Fruit fly (Drosophila melanogaster) whole organism, embryonic: ENCODE measurements around the gene Zyx.

ENCODE experiments used
- Asciz ChIP-seq: fragments of 200-800 bp; sonication (Bioruptor generic); optimal IDR thresholded peaks from 2 replicates; lab custom pipeline; 2017; ENCODE audit warnings: missing biosample characterization, mild to moderate bottlenecking, missing genetic modification characterization, missing genetic modification reagents
- Bgb ChIP-seq: fragments of 200-800 bp; sonication (Bioruptor generic); IDR thresholded peaks from 2 replicates; pipeline ENCODE4 v1.3.6; 2022; ENCODE audit warnings: missing biosample characterization, missing genetic modification characterization; ENCODE audit not compliant: partially characterized antibody
- C15 ChIP-seq: fragments of 200-800 bp; sonication (Bioruptor generic); IDR thresholded peaks from 3 replicates; pipeline ENCODE4 v1.3.6; 2022; ENCODE audit warnings: missing biosample characterization, missing genetic modification characterization
- CG10366 ChIP-seq: fragments of 200-800 bp; sonication (Bioruptor generic); IDR thresholded peaks from 2 replicates; pipeline ENCODE4 v1.3.6; 2022; ENCODE audit warnings: missing biosample characterization, missing genetic modification characterization
- CG10462 ChIP-seq: fragments of 200-800 bp; sonication (Bioruptor generic); optimal IDR thresholded peaks from 2 replicates; lab custom pipeline; 2016; ENCODE audit warnings: missing biosample characterization, missing genetic modification characterization
- CG12071 ChIP-seq: fragments of 200-800 bp; sonication (Bioruptor generic); optimal IDR thresholded peaks from 3 replicates; lab custom pipeline; 2018; ENCODE audit warnings: missing biosample characterization, mild to moderate bottlenecking, missing genetic modification characterization
- CG13287 ChIP-seq: fragments of 200-800 bp; sonication (Bioruptor generic); IDR thresholded peaks from 2 replicates; pipeline ENCODE4 v1.3.6; 2022; ENCODE audit warnings: missing biosample characterization, missing genetic modification characterization; ENCODE audit not compliant: partially characterized antibody
- CG13424 ChIP-seq: fragments of 200-800 bp; sonication (Bioruptor generic); optimal IDR thresholded peaks from 2 replicates; lab custom pipeline; 2019; ENCODE audit warnings: missing biosample characterization, mild to moderate bottlenecking, missing genetic modification characterization, moderate library complexity
- CG13624 ChIP-seq: fragments of 200-800 bp; sonication (Bioruptor generic); optimal IDR thresholded peaks from 2 replicates; lab custom pipeline; 2016; ENCODE audit warnings: missing biosample characterization, missing genetic modification characterization
- CG14441 ChIP-seq: fragments of 200-800 bp; sonication (Bioruptor generic); IDR thresholded peaks from 2 replicates; pipeline ENCODE4 v1.3.6; 2022; ENCODE audit warnings: missing biosample characterization, missing genetic modification characterization
- CG14667 ChIP-seq: fragments of 200-800 bp; sonication (Bioruptor generic); IDR thresholded peaks from 2 replicates; pipeline ENCODE4 v1.3.6; 2022; ENCODE audit warnings: missing biosample characterization, missing genetic modification characterization
- CG15696 ChIP-seq: fragments of 200-800 bp; sonication (Bioruptor generic); optimal IDR thresholded peaks from 2 replicates; lab custom pipeline; 2019; ENCODE audit warnings: missing biosample characterization, mild to moderate bottlenecking, missing genetic modification characterization, moderate library complexity
- CG17361 ChIP-seq: fragments of 200-800 bp; sonication (Bioruptor generic); IDR thresholded peaks from 3 replicates; pipeline ENCODE4 v1.3.6; 2022; ENCODE audit warnings: missing biosample characterization, missing genetic modification characterization
- CG1792 ChIP-seq: fragments of 200-800 bp; sonication (Bioruptor generic); optimal IDR thresholded peaks from 2 replicates; lab custom pipeline; 2016; ENCODE audit warnings: missing biosample characterization, missing genetic modification characterization
- CG18476 ChIP-seq: fragments of 200-800 bp; sonication (Bioruptor generic); optimal IDR thresholded peaks from 2 replicates; lab custom pipeline; 2016; ENCODE audit warnings: missing biosample characterization, mild to moderate bottlenecking, missing genetic modification characterization
- CG2712 ChIP-seq: fragments of 200-800 bp; optimal IDR thresholded peaks from 3 replicates; lab custom pipeline; 2019; ENCODE audit warnings: missing biosample characterization, mild to moderate bottlenecking, missing genetic modification characterization, moderate library complexity
- CG7963 ChIP-seq: fragments of 200-800 bp; sonication (Bioruptor generic); IDR thresholded peaks from 3 replicates; pipeline ENCODE4 v1.3.6; 2022; ENCODE audit warnings: missing biosample characterization, missing genetic modification characterization; ENCODE audit not compliant: partially characterized antibody
- CG8388 ChIP-seq: fragments of 200-800 bp; sonication (Bioruptor generic); optimal IDR thresholded peaks from 2 replicates; lab custom pipeline; 2019; ENCODE audit warnings: missing biosample characterization, mild to moderate bottlenecking, missing genetic modification characterization, moderate library complexity
- CG9876 ChIP-seq: fragments of 200-800 bp; sonication (Bioruptor generic); optimal IDR thresholded peaks from 2 replicates; lab custom pipeline; 2016; ENCODE audit warnings: missing biosample characterization, missing genetic modification characterization
- Chrac-16 ChIP-seq: fragments of 200-800 bp; sonication (Bioruptor generic); optimal IDR thresholded peaks from 3 replicates; lab custom pipeline; 2016; ENCODE audit warnings: missing biosample characterization, missing genetic modification characterization
- Doc3 ChIP-seq: fragments of 200-800 bp; sonication (Bioruptor generic); IDR thresholded peaks from 3 replicates; pipeline ENCODE4 v1.3.6; 2022; ENCODE audit warnings: missing biosample characterization, missing genetic modification characterization; ENCODE audit not compliant: partially characterized antibody
- Dp ChIP-seq: fragments of 200-800 bp; sonication (Bioruptor generic); optimal IDR thresholded peaks from 2 replicates; lab custom pipeline; 2018; ENCODE audit warnings: missing biosample characterization, mild to moderate bottlenecking, missing genetic modification characterization, moderate library complexity
- Dref ChIP-seq: fragments of 200-800 bp; sonication (Bioruptor generic); IDR thresholded peaks from 2 replicates; pipeline ENCODE4 v1.3.6; 2022; ENCODE audit warnings: missing biosample characterization, missing genetic modification characterization
- Eip74EF ChIP-seq, 2 experiments: fragments of 200-800 bp in 1 of 2; fragments of >200 bp in 1 of 2; sonication (Bioruptor generic) in 1 of 2; optimal IDR thresholded peaks; 2 replicates each; lab custom pipeline; 2017 to 2019; ENCODE audit warnings: missing biosample characterization in 2 of 2, missing genetic modification characterization in 2 of 2, mild to moderate bottlenecking in 1 of 2, moderate library complexity in 1 of 2
- Gug ChIP-seq: fragments of 200-800 bp; sonication (Bioruptor generic); IDR thresholded peaks from 4 replicates; pipeline ENCODE4 v1.3.6; 2022; ENCODE audit warnings: missing biosample characterization, missing genetic modification characterization
- HLH3B ChIP-seq: fragments of 200-800 bp; sonication (Bioruptor generic); IDR thresholded peaks from 2 replicates; pipeline ENCODE4 v1.3.6; 2022; ENCODE audit warnings: missing biosample characterization, missing genetic modification characterization
- Hsf ChIP-seq: fragments of 200-800 bp; sonication (Bioruptor generic); optimal IDR thresholded peaks from 3 replicates; lab custom pipeline; 2016; ENCODE audit warnings: missing biosample characterization, missing genetic modification characterization
- Max ChIP-seq: fragments of 200-800 bp; sonication (Bioruptor generic); optimal IDR thresholded peaks from 2 replicates; lab custom pipeline; 2016; ENCODE audit warnings: missing biosample characterization, mild to moderate bottlenecking, missing genetic modification characterization
- Myb ChIP-seq: fragments of 200-800 bp; sonication (Bioruptor generic); optimal IDR thresholded peaks from 2 replicates; lab custom pipeline; 2016; ENCODE audit warnings: missing biosample characterization, missing genetic modification characterization
- NC2α ChIP-seq: fragments of 200-800 bp; sonication (Bioruptor generic); optimal IDR thresholded peaks from 2 replicates; lab custom pipeline; 2016; ENCODE audit warnings: missing biosample characterization, missing genetic modification characterization
- Tbp ChIP-seq: fragments of >200 bp; optimal IDR thresholded peaks from 2 replicates; lab custom pipeline; 2018; ENCODE audit warnings: missing biosample characterization, missing genetic modification characterization
- Usf ChIP-seq: fragments of 200-800 bp; sonication (Bioruptor generic); optimal IDR thresholded peaks from 2 replicates; lab custom pipeline; 2017; ENCODE audit warnings: missing genotype, missing biosample characterization, missing genetic modification characterization
- Xbp1 ChIP-seq: fragments of 200-800 bp; sonication (Bioruptor generic); optimal IDR thresholded peaks from 3 replicates; lab custom pipeline; 2016; ENCODE audit warnings: missing biosample characterization, mild to moderate bottlenecking, missing genetic modification characterization
- ato ChIP-seq: fragments of 200-800 bp; sonication (Bioruptor generic); IDR thresholded peaks from 2 replicates; pipeline ENCODE4 v1.3.6; 2022; ENCODE audit warnings: missing biosample characterization, missing genetic modification characterization; ENCODE audit not compliant: partially characterized antibody
- bbx ChIP-seq: fragments of 200-800 bp; sonication (Bioruptor generic); IDR thresholded peaks from 2 replicates; pipeline ENCODE4 v1.3.6; 2022; ENCODE audit warnings: missing biosample characterization, missing genetic modification characterization; ENCODE audit not compliant: partially characterized antibody
- chif ChIP-seq, 2 experiments: fragments of 200-800 bp; sonication (Bioruptor generic); optimal IDR thresholded peaks; 3 replicates each; lab custom pipeline; 2016; ENCODE audit warnings: missing biosample characterization in 2 of 2, missing genetic modification characterization in 2 of 2
- ems ChIP-seq: fragments of 200-800 bp; sonication (Bioruptor generic); optimal IDR thresholded peaks from 3 replicates; lab custom pipeline; 2016; ENCODE audit warnings: missing biosample characterization, missing genetic modification characterization
- gce ChIP-seq: fragments of 200-800 bp; sonication (Bioruptor generic); IDR thresholded peaks from 3 replicates; pipeline ENCODE4 v1.3.6; 2022; ENCODE audit warnings: missing biosample characterization, missing genetic modification characterization
- gfzf ChIP-seq: fragments of 200-800 bp; sonication (Bioruptor generic); optimal IDR thresholded peaks from 2 replicates; lab custom pipeline; 2016; ENCODE audit warnings: missing biosample characterization, mild to moderate bottlenecking, missing genetic modification characterization, moderate library complexity
- inv ChIP-seq: fragments of 200-800 bp; sonication (Bioruptor generic); IDR thresholded peaks from 2 replicates; pipeline ENCODE4 v1.3.6; 2022; ENCODE audit warnings: missing biosample characterization, missing genetic modification characterization; ENCODE audit not compliant: partially characterized antibody
- mld ChIP-seq: fragments of 200-800 bp; sonication (Bioruptor generic); IDR thresholded peaks from 3 replicates; pipeline ENCODE4 v1.3.6; 2022; ENCODE audit warnings: missing biosample characterization, missing genetic modification characterization; ENCODE audit not compliant: partially characterized antibody
- prd ChIP-seq, 3 experiments: fragments of >200 bp in 2 of 3; fragments of 200-800 bp in 1 of 3; sonication (Bioruptor generic) in 1 of 3; optimal IDR thresholded peaks in 2 of 3; IDR thresholded peaks in 1 of 3; 2 replicates in 2 of 3; 3 replicates in 1 of 3; pipeline versions ENCODE4 v1.3.6 to Lab custom; 2017 to 2022; ENCODE audit warnings: missing biosample characterization in 1 of 3, missing genetic modification characterization in 1 of 3
- slou ChIP-seq: fragments of 200-800 bp; sonication (Bioruptor generic); optimal IDR thresholded peaks from 3 replicates; lab custom pipeline; 2016; ENCODE audit warnings: missing biosample characterization, missing genetic modification characterization
- slp2 ChIP-seq: fragments of 200-800 bp; sonication (Bioruptor generic); optimal IDR thresholded peaks from 2 replicates; lab custom pipeline; 2016; ENCODE audit warnings: missing biosample characterization, missing genetic modification characterization
- sug ChIP-seq: fragments of 200-800 bp; optimal IDR thresholded peaks from 2 replicates; lab custom pipeline; 2019; ENCODE audit warnings: missing biosample characterization, mild to moderate bottlenecking, missing genetic modification characterization, moderate library complexity
- tgo ChIP-seq: fragments of 200-800 bp; sonication (Bioruptor generic); IDR thresholded peaks from 3 replicates; pipeline ENCODE4 v1.3.6; 2022; ENCODE audit warnings: missing biosample characterization, missing genetic modification characterization
- wor ChIP-seq: fragments of 200-800 bp; sonication (Bioruptor generic); IDR thresholded peaks from 2 replicates; pipeline ENCODE4 v1.3.6; 2022; ENCODE audit warnings: missing biosample characterization, missing genetic modification characterization
- zen ChIP-seq: fragments of 200-800 bp; sonication (Bioruptor generic); optimal IDR thresholded peaks from 3 replicates; lab custom pipeline; 2018; ENCODE audit warnings: missing biosample characterization, mild to moderate bottlenecking, missing genetic modification characterization, moderate library complexity
- zf30C ChIP-seq: fragments of 200-800 bp; sonication (Bioruptor generic); optimal IDR thresholded peaks from 3 replicates; lab custom pipeline; 2018; ENCODE audit warnings: missing biosample characterization, mild to moderate bottlenecking, missing genetic modification characterization

Gene Zyx

dm6 chr4:1030692-1031110, 34.1 kb downstream of the Zyx start (continued):
- TF ChIP-seq Hsf (peak; percentile 31), CG14441 (GFP tag; lab: Robert Waterston, UW) (no peak), CG2712 (peak; percentile 25), Dp (GFP tag; lab: Kevin White, UChicago) (no peak), Usf (peak; percentile 43), chif (GFP tag; optimal IDR thresholded peaks at IDR 0.05; lab: Kevin White, UChicago) (peak in 1 of 2 experiments; percentile 41), Myb (GFP tag; lab: Kevin White, UChicago) (no peak), slou (GFP tag; lab: Kevin White, UChicago) (no peak), CG10462 (GFP tag; lab: Kevin White, UChicago) (no peak), sug (tag; lab: Kevin White, UChicago) (peak; percentile 28), Gug (GFP tag; lab: Robert Waterston, UW) (peak; percentile 55; the same call in 2 of the 4 replicates), ems (GFP tag; lab: Kevin White, UChicago) (no peak), inv (GFP tag; lab: Robert Waterston, UW) (peak; percentile 59), Asciz (GFP tag; lab: Kevin White, UChicago) (no peak), Eip74EF (GFP tag; optimal IDR thresholded peaks at IDR 0.05; lab: Kevin White, UChicago) (no peak), CG8388 (GFP tag; lab: Kevin White, UChicago) (peak; percentile 0), Dref (GFP tag; lab: Robert Waterston, UW) (peak; percentile 74), Bgb (peak; percentile 72), CG7963 (GFP tag; lab: Robert Waterston, UW) (peak; percentile 63; the same call in 2 of the 3 replicates), CG17361 (GFP tag; lab: Robert Waterston, UW) (peak; percentile 32; the same call in 1 of the 3 replicates), NC2α (GFP tag; lab: Kevin White, UChicago) (no peak), slp2 (GFP tag; lab: Kevin White, UChicago) (peak; percentile 8), Chrac-16 (GFP tag; lab: Kevin White, UChicago) (peak; percentile 37), mld (GFP tag; lab: Robert Waterston, UW) (peak; percentile 68; the same call in 1 of the 3 replicates), CG13624 (GFP tag; lab: Kevin White, UChicago) (no peak), CG18476 (GFP tag; lab: Kevin White, UChicago) (no peak), CG13424 (peak; percentile 12), CG15696 (peak; percentile 5), bbx (peak; percentile 76), wor (GFP tag; lab: Robert Waterston, UW) (no peak), gce (GFP tag; lab: Robert Waterston, UW) (no peak), Tbp (GFP tag; lab: Kevin White, UChicago) (no peak), CG9876 (GFP tag; lab: Kevin White, UChicago) (peak; percentile 33), zen (tag; lab: Kevin White, UChicago) (peak; percentile 28), zf30C (GFP tag; lab: Kevin White, UChicago) (no peak), CG1792 (GFP tag; lab: Kevin White, UChicago) (no peak), Xbp1 (GFP tag; lab: Kevin White, UChicago) (peak; percentile 49), gfzf (peak; percentile 12), CG10366 (no peak), ato (GFP tag; lab: Robert Waterston, UW) (peak; percentile 33; the same call in 1 of the 2 replicates), HLH3B (0 out of 2 replicates have a peak, but pooled peaks have one; percentile 24), prd (optimal IDR thresholded peaks at IDR 0.05; lab: Kevin White, UChicago) (no peak), prd (GFP tag; IDR thresholded peaks at IDR 0.05; lab: Robert Waterston, UW) (no peak), CG12071 (no peak), C15 (no peak), tgo (GFP tag; lab: Robert Waterston, UW) (0 out of 3 replicates have a peak, but pooled peaks have one; percentile 25), Doc3 (peak; percentile 44; the same call in 1 of the 3 replicates), CG14667 (GFP tag; lab: Robert Waterston, UW) (no peak), Max (peak; percentile 43), CG13287 (GFP tag; lab: Robert Waterston, UW) (peak; percentile 69)
